Worm (Caenorhabditis elegans): ENCODE data around the gene F20B6.9.

Gene F20B6.9

DNA sequence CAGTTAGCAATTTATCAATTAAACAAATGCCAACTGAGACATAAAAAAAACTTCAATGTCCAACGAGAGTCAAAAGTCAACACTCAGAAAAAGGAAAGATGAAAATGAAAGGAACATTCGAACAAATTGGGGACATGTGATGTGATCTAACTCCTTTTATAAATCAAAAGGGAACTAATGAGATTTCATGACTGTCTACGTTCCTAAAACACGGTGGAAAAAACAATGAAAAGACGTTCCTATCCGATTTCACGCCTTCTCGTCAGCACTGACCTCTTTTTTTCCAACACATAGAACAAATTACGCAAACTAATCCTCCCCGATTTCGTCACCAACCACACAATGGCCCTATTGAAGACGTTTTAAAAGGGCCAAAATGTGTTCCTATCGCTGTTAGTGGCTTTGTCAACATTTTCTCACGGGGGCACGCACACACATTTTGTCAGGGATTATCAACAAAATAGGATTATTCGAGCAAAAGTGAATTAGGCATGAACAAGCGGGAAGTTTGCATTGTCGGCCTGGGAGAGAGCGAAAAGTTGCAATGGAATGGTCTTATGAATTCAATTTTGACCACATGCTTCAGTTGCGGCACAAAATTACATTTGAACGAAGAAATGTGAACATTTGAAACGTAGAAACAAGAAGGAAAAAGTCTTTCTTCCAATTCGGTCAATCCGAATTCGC, 48.0 kb downstream of the F20B6.9 start:
- no peak for TF ChIP-seq nhr-10 (tag; optimal IDR thresholded peaks at IDR 0.05)
- no peak for TF ChIP-seq nhr-129 (tag; optimal IDR thresholded peaks at IDR 0.05)
- no peak for TF ChIP-seq nhr-25 (tag; optimal IDR thresholded peaks at IDR 0.05)
- no peak for TF ChIP-seq sma-9 (GFP tag; optimal IDR thresholded peaks at IDR 0.05)
- TF ChIP-seq sma-9 (tag; optimal IDR thresholded peaks at IDR 0.05), result no peak
- TF ChIP-seq R02D3.7 (tag; optimal IDR thresholded peaks at IDR 0.05), result no peak
- no peak for TF ChIP-seq lin-39 (tag; optimal IDR thresholded peaks at IDR 0.05)
- TF ChIP-seq lsy-2 (tag; optimal IDR thresholded peaks at IDR 0.05), result no peak
- no peak for TF ChIP-seq crh-2 (tag; optimal IDR thresholded peaks at IDR 0.05)
- no peak for TF ChIP-seq ztf-1 (GFP tag; conservative IDR thresholded peaks at IDR 0.05)
- TF ChIP-seq ZK546.5 (tag; optimal IDR thresholded peaks at IDR 0.05), result no peak
- TF ChIP-seq ceh-82 (tag; optimal IDR thresholded peaks at IDR 0.05), result no peak
- no peak for TF ChIP-seq egl-27 (tag; optimal IDR thresholded peaks at IDR 0.05)
- TF ChIP-seq C34F6.9 (tag; optimal IDR thresholded peaks at IDR 0.05), result no peak
- TF ChIP-seq nhr-21 (tag; optimal IDR thresholded peaks at IDR 0.05), result no peak
- TF ChIP-seq skn-1 (tag; optimal IDR thresholded peaks at IDR 0.05), result no peak
- no peak for TF ChIP-seq elt-1 (tag; optimal IDR thresholded peaks at IDR 0.05)
- TF ChIP-seq alr-1 (tag; optimal IDR thresholded peaks at IDR 0.05), result no peak
- TF ChIP-seq elt-3 (tag; optimal IDR thresholded peaks at IDR 0.05), result no peak
- TF ChIP-seq nhr-11 (tag; optimal IDR thresholded peaks at IDR 0.05), result no peak

DNA sequence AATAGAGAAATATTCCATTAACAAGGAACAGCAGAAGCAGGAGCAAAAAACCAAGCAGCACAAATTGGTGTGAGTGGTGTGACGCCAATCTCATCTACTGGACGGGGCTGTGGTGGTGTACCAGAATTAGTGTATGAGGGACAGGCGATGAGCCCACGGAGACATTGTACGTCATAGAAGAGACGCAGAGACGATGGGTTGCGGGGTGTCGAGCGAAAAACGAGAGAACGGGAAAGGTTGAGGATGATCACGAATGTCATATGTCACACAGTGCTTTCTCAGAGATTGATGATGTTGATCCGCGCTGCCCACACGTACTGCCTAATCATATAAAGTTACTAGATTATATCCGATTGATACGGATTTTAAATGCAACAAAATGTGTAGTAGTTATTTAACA, 49.4 kb downstream of the F20B6.9 start:
- TF ChIP-seq lin-39 (tag; optimal IDR thresholded peaks at IDR 0.05) (no peak), ztf-4 (tag; optimal IDR thresholded peaks at IDR 0.05) (no peak), ceh-16 (tag; optimal IDR thresholded peaks at IDR 0.05) (no peak), nhr-6 (tag; optimal IDR thresholded peaks at IDR 0.05) (no peak), nhr-11 (tag; optimal IDR thresholded peaks at IDR 0.05) (no peak), peb-1 (tag; optimal IDR thresholded peaks at IDR 0.05) (no peak), egl-27 (tag; optimal IDR thresholded peaks at IDR 0.05) (no peak), sma-9 (GFP tag; optimal IDR thresholded peaks at IDR 0.05) (peak; percentile 70), sma-9 (tag; optimal IDR thresholded peaks at IDR 0.05) (no peak), unc-39 (tag; optimal IDR thresholded peaks at IDR 0.05) (no peak), nhr-129 (tag; optimal IDR thresholded peaks at IDR 0.05) (peak; percentile 55), lsy-2 (tag; optimal IDR thresholded peaks at IDR 0.05) (peak in 1 of 2 experiments; percentile 44), F13H6.1 (tag; optimal IDR thresholded peaks at IDR 0.05) (peak; percentile 42), skn-1 (tag; optimal IDR thresholded peaks at IDR 0.05) (no peak), unc-62 (GFP tag; optimal IDR thresholded peaks at IDR 0.05) (no peak), C34F6.9 (tag; optimal IDR thresholded peaks at IDR 0.05) (peak; percentile 25), elt-3 (tag; optimal IDR thresholded peaks at IDR 0.05) (no peak)

DNA sequence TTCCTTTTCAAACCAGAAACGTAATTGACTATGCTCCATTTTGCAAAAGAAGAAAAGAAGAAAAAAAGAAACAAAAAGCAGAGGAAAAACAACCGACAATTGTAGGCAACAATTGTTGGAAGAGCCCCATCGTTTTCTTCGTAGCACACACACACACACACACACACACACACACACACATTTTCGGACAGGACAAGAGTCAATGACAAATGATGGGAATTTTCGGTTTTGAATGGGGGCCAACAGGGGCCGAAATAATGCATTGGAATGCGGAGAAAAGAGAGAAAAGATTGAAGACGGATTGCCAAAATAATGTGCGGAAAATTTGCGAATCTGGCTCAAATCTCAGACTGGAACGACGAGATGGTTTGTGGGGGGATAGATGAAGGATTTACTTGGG, 52.5 kb downstream of the F20B6.9 start:
- TF ChIP-seq mdl-1 (tag; optimal IDR thresholded peaks at IDR 0.05) (peak in 1 of 2 experiments; percentile 12), R02D3.7 (tag; optimal IDR thresholded peaks at IDR 0.05) (no peak), lin-39 (tag; optimal IDR thresholded peaks at IDR 0.05) (no peak), elt-1 (tag; optimal IDR thresholded peaks at IDR 0.05) (no peak), F13H6.1 (tag; optimal IDR thresholded peaks at IDR 0.05) (peak; percentile 12), lsy-2 (tag; optimal IDR thresholded peaks at IDR 0.05) (no peak), nhr-129 (tag; optimal IDR thresholded peaks at IDR 0.05) (peak; percentile 21), fos-1 (tag; optimal IDR thresholded peaks at IDR 0.05) (no peak), nhr-25 (tag; optimal IDR thresholded peaks at IDR 0.05) (no peak), C34F6.9 (tag; optimal IDR thresholded peaks at IDR 0.05) (peak; percentile 5), egl-27 (tag; optimal IDR thresholded peaks at IDR 0.05) (no peak), nhr-237 (tag; optimal IDR thresholded peaks at IDR 0.05) (no peak), unc-39 (tag; optimal IDR thresholded peaks at IDR 0.05) (no peak), nhr-6 (tag; optimal IDR thresholded peaks at IDR 0.05) (no peak), nhr-10 (tag; optimal IDR thresholded peaks at IDR 0.05) (no peak), ZK546.5 (tag; optimal IDR thresholded peaks at IDR 0.05) (no peak), mab-5 (tag; optimal IDR thresholded peaks at IDR 0.05) (peak; percentile 51), blmp-1 (tag; optimal IDR thresholded peaks at IDR 0.05; ENCODE audit: insufficient read depth) (no peak), zag-1 (tag; optimal IDR thresholded peaks at IDR 0.05) (peak; percentile 50), ceh-16 (tag; optimal IDR thresholded peaks at IDR 0.05) (no peak)
